Worm (Caenorhabditis elegans): ENCODE data around the gene tdo-2.

DNA sequence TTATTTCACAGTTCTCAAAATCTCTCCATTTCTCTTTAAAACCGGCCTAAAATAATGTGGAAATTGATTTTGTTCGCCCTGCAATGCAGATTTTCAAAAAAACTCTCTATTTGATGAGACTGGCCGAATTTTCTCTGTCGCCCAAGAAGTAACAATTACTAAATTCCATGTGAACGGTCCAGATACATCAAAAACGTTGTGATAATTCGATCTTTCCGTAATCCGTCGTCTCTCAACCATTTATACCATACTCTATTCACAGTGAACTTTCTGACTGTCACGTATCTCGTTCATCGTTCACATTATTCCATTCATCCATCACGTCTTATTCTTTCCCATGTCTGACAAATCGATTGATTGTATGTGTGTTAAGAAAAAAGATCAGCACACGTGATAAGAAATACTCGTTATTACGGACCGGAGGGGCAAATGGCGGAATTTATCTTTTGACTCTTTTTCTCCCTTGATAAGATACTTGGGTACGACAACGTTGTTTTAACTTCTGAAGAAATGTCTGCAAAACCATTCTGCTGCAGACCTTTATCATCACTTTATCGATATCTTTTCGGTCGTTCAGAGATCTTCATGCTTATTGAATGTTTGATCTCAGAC lies 1.4 kb upstream of the tdo-2 start:
- TF ChIP-seq fkh-3 (tag; optimal IDR thresholded peaks at IDR 0.05) (no peak), ama-1 (optimal IDR thresholded peaks at IDR 0.05) (no peak), ama-1 (GFP tag; optimal IDR thresholded peaks at IDR 0.05) (no peak), dpff-1 (tag; optimal IDR thresholded peaks at IDR 0.05) (no peak), snpc-4 (GFP tag; optimal IDR thresholded peaks at IDR 0.05) (no peak), snpc-4 (tag; optimal IDR thresholded peaks at IDR 0.05) (no peak), F10E7.11 (tag; optimal IDR thresholded peaks at IDR 0.05) (no peak), tlf-1 (GFP tag; optimal IDR thresholded peaks at IDR 0.05) (no peak), madf-8 (GFP tag; conservative IDR thresholded peaks at IDR 0.05) (no peak), let-607 (tag; optimal IDR thresholded peaks at IDR 0.05) (no peak), nfyb-1 (GFP tag; IDR thresholded peaks at IDR 0.05) (no peak), F52B5.7 (tag; optimal IDR thresholded peaks at IDR 0.05) (no peak), F49E8.2 (tag; optimal IDR thresholded peaks at IDR 0.05; ENCODE audit: insufficient read depth) (no peak)
